Worm (Caenorhabditis elegans): Measurements from ENCODE around the gene bath-26.

- TF ChIP-seq efl-1 (optimal IDR thresholded peaks at IDR 0.05) (no peak), efl-1 (GFP tag; optimal IDR thresholded peaks at IDR 0.05 in 1 of 2) (no peak), mab-9 (GFP tag; IDR thresholded peaks at IDR 0.05) (no peak), ama-1 (optimal IDR thresholded peaks at IDR 0.05) (no peak), ceh-82 (tag; optimal IDR thresholded peaks at IDR 0.05) (no peak), lsy-2 (tag; optimal IDR thresholded peaks at IDR 0.05) (no peak), aly-2 (tag; optimal IDR thresholded peaks at IDR 0.05) (no peak), nhr-76 (tag; optimal IDR thresholded peaks at IDR 0.05) (no peak), lin-15B (tag; optimal IDR thresholded peaks at IDR 0.05) (no peak), nhr-12 (tag; optimal IDR thresholded peaks at IDR 0.05) (no peak), unc-62 (GFP tag; optimal IDR thresholded peaks at IDR 0.05) (no peak)
These were observed 5.5 kb upstream of the bath-26 start, which contains the start of gene bath-33 for ce11 chrII:1606079-1606478.
